Fruit fly (Drosophila melanogaster) whole organism, embryonic: ENCODE results near the gene Rh4.

Source experiments
- Ada2b ChIP-seq: fragments of 200-800 bp; sonication (Bioruptor generic); IDR thresholded peaks from 2 replicates; pipeline ENCODE4 v1.3.6; 2022; ENCODE audit warnings: missing biosample characterization, missing genetic modification characterization
- B-H2 ChIP-seq: fragments of 200-800 bp; sonication (Bioruptor generic); optimal IDR thresholded peaks from 2 replicates; lab custom pipeline; 2018; ENCODE audit warnings: missing biosample characterization, mild to moderate bottlenecking, missing genetic modification characterization
- CG10462 ChIP-seq: fragments of 200-800 bp; sonication (Bioruptor generic); optimal IDR thresholded peaks from 2 replicates; lab custom pipeline; 2016; ENCODE audit warnings: missing biosample characterization, missing genetic modification characterization
- CG11247 ChIP-seq: fragments of 200-800 bp; sonication (Bioruptor generic); IDR thresholded peaks from 2 replicates; pipeline ENCODE4 v1.3.6; 2022; ENCODE audit warnings: missing biosample characterization, missing genetic modification characterization
- CG11560 ChIP-seq: fragments of 200-800 bp; sonication (Bioruptor generic); IDR thresholded peaks from 3 replicates; pipeline ENCODE4 v1.3.6; 2022; ENCODE audit warnings: missing biosample characterization, missing genetic modification characterization
- CG11696 ChIP-seq: fragments of 200-800 bp; sonication (Bioruptor generic); IDR thresholded peaks from 2 replicates; pipeline ENCODE4 v1.3.6; 2022; ENCODE audit warnings: missing biosample characterization, missing genetic modification characterization
- CG12104 ChIP-seq: fragments of 200-800 bp; sonication (Bioruptor generic); optimal IDR thresholded peaks from 3 replicates; lab custom pipeline; 2016; ENCODE audit warnings: missing biosample characterization, missing genetic modification characterization
- CG12219 ChIP-seq: fragments of 200-800 bp; sonication (Bioruptor generic); optimal IDR thresholded peaks from 3 replicates; lab custom pipeline; 2018; ENCODE audit warnings: missing biosample characterization, mild to moderate bottlenecking, missing genetic modification characterization
- CG15073 ChIP-seq: fragments of 200-800 bp; sonication (Bioruptor generic); optimal IDR thresholded peaks from 2 replicates; lab custom pipeline; 2016; ENCODE audit warnings: missing biosample characterization, missing genetic modification characterization
- CG15696 ChIP-seq: fragments of 200-800 bp; sonication (Bioruptor generic); optimal IDR thresholded peaks from 2 replicates; lab custom pipeline; 2019; ENCODE audit warnings: missing biosample characterization, mild to moderate bottlenecking, missing genetic modification characterization, moderate library complexity
- CG16779 ChIP-seq: fragments of 200-800 bp; sonication (Bioruptor generic); IDR thresholded peaks from 2 replicates; pipeline ENCODE4 v1.3.6; 2022; ENCODE audit warnings: missing biosample characterization, missing genetic modification characterization
- CG17802 ChIP-seq: fragments of 200-800 bp; sonication (Bioruptor generic); optimal IDR thresholded peaks from 2 replicates; lab custom pipeline; 2018; ENCODE audit warnings: missing biosample characterization, mild to moderate bottlenecking, missing genetic modification characterization, moderate library complexity
- CG3065 ChIP-seq: fragments of 200-800 bp; sonication (Bioruptor generic); optimal IDR thresholded peaks from 2 replicates; lab custom pipeline; 2016; ENCODE audit warnings: missing biosample characterization, missing genetic modification characterization
- CG3838 ChIP-seq: fragments of 200-800 bp; sonication (Bioruptor generic); optimal IDR thresholded peaks from 3 replicates; lab custom pipeline; 2016; ENCODE audit warnings: missing biosample characterization, missing genetic modification characterization
- CG4328 ChIP-seq: fragments of 200-800 bp; sonication (Bioruptor generic); optimal IDR thresholded peaks from 3 replicates; lab custom pipeline; 2017; ENCODE audit warnings: missing biosample characterization, missing genetic modification reagents, missing genetic modification characterization
- CG4617 ChIP-seq: fragments of 200-800 bp; sonication (Bioruptor generic); optimal IDR thresholded peaks from 3 replicates; lab custom pipeline; 2016; ENCODE audit warnings: missing biosample characterization, missing genetic modification characterization, borderline replicate concordance
- CG5953 ChIP-seq: fragments of 200-800 bp; sonication (Bioruptor generic); IDR thresholded peaks from 2 replicates; pipeline ENCODE4 v1.3.6; 2022; ENCODE audit warnings: missing biosample characterization, missing genetic modification characterization
- CG6654 ChIP-seq: fragments of 200-800 bp; sonication (Bioruptor generic); optimal IDR thresholded peaks from 2 replicates; lab custom pipeline; 2017; ENCODE audit warnings: missing biosample characterization, mild to moderate bottlenecking, missing genetic modification characterization
- CG6765 ChIP-seq: fragments of 200-800 bp; sonication (Bioruptor generic); optimal IDR thresholded peaks from 3 replicates; lab custom pipeline; 2017; ENCODE audit warnings: missing biosample characterization, mild to moderate bottlenecking, missing genetic modification characterization
- CG6854 ChIP-seq: fragments of 200-800 bp; sonication (Bioruptor generic); optimal IDR thresholded peaks from 3 replicates; lab custom pipeline; 2017; ENCODE audit warnings: missing biosample characterization, mild to moderate bottlenecking, missing genetic modification characterization
- CG7271 ChIP-seq: fragments of 200-800 bp; sonication (Bioruptor generic); optimal IDR thresholded peaks from 2 replicates; lab custom pipeline; 2018; ENCODE audit warnings: missing biosample characterization, mild to moderate bottlenecking, missing genetic modification characterization, moderate library complexity
- CG7928 ChIP-seq: fragments of 200-800 bp; sonication (Bioruptor generic); optimal IDR thresholded peaks from 2 replicates; lab custom pipeline; 2017; ENCODE audit warnings: missing biosample characterization, mild to moderate bottlenecking, missing genetic modification characterization
- CG8089 ChIP-seq: fragments of 200-800 bp; sonication (Bioruptor generic); optimal IDR thresholded peaks from 3 replicates; lab custom pipeline; 2016; ENCODE audit warnings: missing biosample characterization, missing genetic modification characterization
- D ChIP-seq, 2 experiments: fragments of 200-800 bp in 1 of 2; fragments of >200 bp in 1 of 2; sonication (Bioruptor generic) in 1 of 2; optimal IDR thresholded peaks; 2 replicates in 1 of 2; 3 replicates in 1 of 2; lab custom pipeline; 2017; ENCODE audit warnings: mild to moderate bottlenecking in 1 of 2, missing biosample characterization in 1 of 2, missing genetic modification characterization in 1 of 2, missing genetic modification reagents in 1 of 2
- D19A ChIP-seq: fragments of 200-800 bp; optimal IDR thresholded peaks from 3 replicates; lab custom pipeline; 2019; ENCODE audit warnings: missing biosample characterization, mild to moderate bottlenecking, missing genetic modification characterization, moderate library complexity
- Dref ChIP-seq: fragments of 200-800 bp; sonication (Bioruptor generic); IDR thresholded peaks from 2 replicates; pipeline ENCODE4 v1.3.6; 2022; ENCODE audit warnings: missing biosample characterization, missing genetic modification characterization
- Eip74EF ChIP-seq, 2 experiments: fragments of 200-800 bp in 1 of 2; fragments of >200 bp in 1 of 2; sonication (Bioruptor generic) in 1 of 2; optimal IDR thresholded peaks; 2 replicates each; lab custom pipeline; 2017 to 2019; ENCODE audit warnings: missing biosample characterization in 2 of 2, missing genetic modification characterization in 2 of 2, mild to moderate bottlenecking in 1 of 2, moderate library complexity in 1 of 2
- Elba2 ChIP-seq: fragments of 200-800 bp; sonication (Bioruptor generic); optimal IDR thresholded peaks from 3 replicates; lab custom pipeline; 2016; ENCODE audit warnings: missing biosample characterization, missing genetic modification characterization
- Hr78 ChIP-seq, 2 experiments: fragments of 200-800 bp in 1 of 2; fragments of >200 bp in 1 of 2; sonication (Bioruptor generic) in 1 of 2; optimal IDR thresholded peaks; 2 replicates each; lab custom pipeline; 2017 to 2019; ENCODE audit warnings: missing biosample characterization in 2 of 2, missing genetic modification characterization in 2 of 2, mild to moderate bottlenecking in 1 of 2, moderate library complexity in 1 of 2
- NFAT ChIP-seq: fragments of 200-800 bp; sonication (Bioruptor generic); IDR thresholded peaks from 2 replicates; pipeline ENCODE4 v1.3.6; 2022; ENCODE audit warnings: missing biosample characterization, missing genetic modification characterization
- Optix ChIP-seq: fragments of 200-800 bp; sonication (Bioruptor generic); IDR thresholded peaks from 3 replicates; pipeline ENCODE4 v1.3.6; 2022; ENCODE audit warnings: missing biosample characterization, missing genetic modification characterization
- Rx ChIP-seq: fragments of 200-800 bp; sonication (Bioruptor generic); IDR thresholded peaks from 2 replicates; pipeline ENCODE4 v1.3.6; 2022; ENCODE audit warnings: missing biosample characterization, missing genetic modification characterization
- cad ChIP-seq: fragments of >200 bp; optimal IDR thresholded peaks from 2 replicates; lab custom pipeline; 2017; ENCODE audit warnings: missing biosample characterization, missing genetic modification characterization
- caup ChIP-seq: fragments of 200-800 bp; sonication (Bioruptor generic); optimal IDR thresholded peaks from 3 replicates; lab custom pipeline; 2017; ENCODE audit warnings: missing biosample characterization, mild to moderate bottlenecking, missing genetic modification characterization, moderate library complexity; ENCODE audit not compliant: severe bottlenecking
- chm ChIP-seq: fragments of 200-800 bp; sonication (Bioruptor generic); IDR thresholded peaks from 2 replicates; pipeline ENCODE4 v1.3.6; 2022; ENCODE audit warnings: missing biosample characterization, missing genetic modification characterization
- cwo ChIP-seq: fragments of 200-800 bp; sonication (Bioruptor generic); optimal IDR thresholded peaks from 3 replicates; lab custom pipeline; 2017; ENCODE audit warnings: missing biosample characterization, missing genetic modification characterization, mild to moderate bottlenecking, moderate library complexity, missing genetic modification reagents
- dati ChIP-seq: fragments of 200-800 bp; sonication (Bioruptor generic); IDR thresholded peaks from 2 replicates; pipeline ENCODE4 v1.3.6; 2022; ENCODE audit warnings: missing biosample characterization, missing genetic modification characterization
- dysf ChIP-seq: fragments of 200-800 bp; sonication (Bioruptor generic); IDR thresholded peaks from 3 replicates; pipeline ENCODE4 v1.3.6; 2022; ENCODE audit warnings: missing biosample characterization, missing genetic modification characterization
- ftz-f1 ChIP-seq: fragments of 200-800 bp; sonication (Bioruptor generic); optimal IDR thresholded peaks from 2 replicates; lab custom pipeline; 2016; ENCODE audit warnings: missing biosample characterization, missing genetic modification characterization
- gfzf ChIP-seq: fragments of 200-800 bp; sonication (Bioruptor generic); optimal IDR thresholded peaks from 2 replicates; lab custom pipeline; 2016; ENCODE audit warnings: missing biosample characterization, mild to moderate bottlenecking, missing genetic modification characterization, moderate library complexity
- gro ChIP-seq: fragments of 200-800 bp; sonication (Bioruptor generic); optimal IDR thresholded peaks from 2 replicates; lab custom pipeline; 2016; ENCODE audit warnings: missing biosample characterization, missing genetic modification characterization
- ken ChIP-seq: fragments of 200-800 bp; sonication (Bioruptor generic); IDR thresholded peaks from 3 replicates; pipeline ENCODE4 v1.3.6; 2022; ENCODE audit warnings: missing biosample characterization, missing genetic modification characterization
- kni ChIP-seq: fragments of 200-800 bp; sonication (Bioruptor generic); optimal IDR thresholded peaks from 3 replicates; lab custom pipeline; 2017; ENCODE audit warnings: mild to moderate bottlenecking, missing biosample characterization, missing genetic modification reagents, missing genetic modification characterization
- lab ChIP-seq: fragments of 200-800 bp; sonication (Bioruptor generic); optimal IDR thresholded peaks from 3 replicates; lab custom pipeline; 2017; ENCODE audit warnings: missing biosample characterization, missing genetic modification characterization, mild to moderate bottlenecking, moderate library complexity, missing genetic modification reagents
- pan ChIP-seq, 4 experiments: fragments of >200 bp in 3 of 4; fragments of 200-800 bp in 1 of 4; sonication (Bioruptor generic) in 1 of 4; optimal IDR thresholded peaks in 3 of 4; IDR thresholded peaks in 1 of 4; 2 replicates each; pipeline versions ENCODE4 v1.3.6 to Lab custom; 2017 to 2022; ENCODE audit warnings: missing biosample characterization in 2 of 4, missing genetic modification characterization in 2 of 4, mixed read lengths in 1 of 4
- ro ChIP-seq: fragments of 200-800 bp; sonication (Bioruptor generic); IDR thresholded peaks from 2 replicates; pipeline ENCODE4 v1.3.6; 2022; ENCODE audit warnings: missing biosample characterization, missing genetic modification characterization
- ttk ChIP-seq: fragments of 200-800 bp; sonication (Bioruptor generic); IDR thresholded peaks from 2 replicates; pipeline ENCODE4 v2.1.2; 2022; ENCODE audit warnings: missing biosample characterization, missing genetic modification characterization
- vvl ChIP-seq: fragments of 200-800 bp; sonication (Bioruptor generic); IDR thresholded peaks from 2 replicates; pipeline ENCODE4 v1.3.6; 2022; ENCODE audit warnings: missing biosample characterization, missing genetic modification characterization
- z ChIP-seq: fragments of 200-800 bp; sonication (Bioruptor generic); IDR thresholded peaks from 3 replicates; pipeline ENCODE4 v1.3.6; 2022; ENCODE audit warnings: missing biosample characterization, missing genetic modification characterization
- zfh2 ChIP-seq: fragments of 200-800 bp; sonication (Bioruptor generic); optimal IDR thresholded peaks from 2 replicates; lab custom pipeline; 2016; ENCODE audit warnings: missing biosample characterization, missing genetic modification characterization

Gene Rh4

DNA sequence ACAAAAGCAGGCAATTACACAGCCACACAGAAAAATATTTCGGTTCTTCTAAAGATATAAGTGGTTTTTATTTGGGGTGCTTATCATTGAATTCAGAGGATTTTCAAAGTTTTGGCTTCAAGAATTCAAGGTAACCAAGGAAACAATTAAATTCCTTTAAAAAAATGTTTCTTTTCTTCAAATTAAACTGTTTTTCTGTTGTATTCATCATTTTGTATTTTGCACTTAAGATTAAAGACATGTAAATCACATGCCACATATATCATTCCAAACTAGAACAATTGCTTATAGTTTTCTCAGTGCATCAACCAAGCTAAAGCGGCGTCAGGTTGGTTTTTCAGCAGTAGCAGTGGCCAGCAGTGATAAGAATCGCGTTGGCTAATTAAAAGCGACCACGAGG lies 21.8 kb downstream of the Rh4 start (continued):
- TF ChIP-seq D (optimal IDR thresholded peaks at IDR 0.05; lab: Kevin White, UChicago) (no peak), D (GFP tag; optimal IDR thresholded peaks at IDR 0.05; lab: Kevin White, UChicago) (no peak), pan (optimal IDR thresholded peaks at IDR 0.05; lab: Kevin White, UChicago) (no peak), pan (GFP tag; optimal IDR thresholded peaks at IDR 0.05 in 1 of 2, IDR thresholded peaks at IDR 0.05 in 1 of 2) (no peak), CG17802 (no peak), chm (GFP tag; lab: Robert Waterston, UW) (no peak), CG8089 (no peak), gro (GFP tag; lab: Kevin White, UChicago) (no peak), CG10462 (GFP tag; lab: Kevin White, UChicago) (no peak), caup (GFP tag; lab: Kevin White, UChicago) (no peak), CG15073 (GFP tag; lab: Kevin White, UChicago) (no peak), CG16779 (no peak; the same call in 1 of the 2 replicates), ftz-f1 (no peak), cwo (peak; percentile 37), Dref (GFP tag; lab: Robert Waterston, UW) (no peak), CG5953 (GFP tag; lab: Robert Waterston, UW) (no peak), Optix (GFP tag; lab: Robert Waterston, UW) (no peak), Ada2b (GFP tag; lab: Robert Waterston, UW) (0 out of 2 replicates have a peak, but pooled peaks have one; percentile 11), z (GFP tag; lab: Robert Waterston, UW) (no peak), zfh2 (GFP tag; lab: Kevin White, UChicago) (no peak), CG6854 (no peak), NFAT (GFP tag; lab: Robert Waterston, UW) (no peak), CG6765 (GFP tag; lab: Kevin White, UChicago) (peak; percentile 15), B-H2 (GFP tag; lab: Kevin White, UChicago) (no peak), CG4617 (GFP tag; lab: Kevin White, UChicago) (no peak), CG11696 (no peak), CG11247 (GFP tag; lab: Robert Waterston, UW) (no peak), CG12219 (GFP tag; lab: Kevin White, UChicago) (peak; percentile 33), Elba2 (GFP tag; lab: Kevin White, UChicago) (no peak), gfzf (GFP tag; lab: Kevin White, UChicago) (no peak), D19A (no peak), lab (GFP tag; lab: Kevin White, UChicago) (no peak), CG12104 (GFP tag; lab: Kevin White, UChicago) (no peak)

DNA sequence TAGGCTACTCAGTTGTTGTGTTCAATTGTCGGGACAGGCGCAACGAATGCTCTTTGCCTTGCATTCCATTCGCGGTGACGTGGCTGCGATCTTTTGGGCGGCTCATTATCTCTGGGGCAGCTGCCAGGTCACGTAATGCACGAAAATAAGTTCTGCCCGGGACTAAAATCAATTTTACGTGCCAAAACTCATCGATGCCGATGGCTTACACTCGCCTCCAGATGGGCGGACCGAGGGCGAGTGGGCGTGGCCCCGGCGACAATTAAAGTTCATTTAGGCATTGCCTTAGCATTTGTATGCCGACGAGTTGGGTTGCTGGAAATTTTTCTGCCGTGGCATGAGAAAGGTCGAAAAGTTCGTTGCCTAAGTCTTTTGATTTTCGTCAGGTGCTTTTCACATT lies 25.6 kb downstream of the Rh4 start:
- no peak for TF ChIP-seq CG15073 (GFP tag; lab: Kevin White, UChicago)
- TF ChIP-seq Elba2 (GFP tag; lab: Kevin White, UChicago), result no peak
- peak in 1 of 2 experiments; percentile 62 for TF ChIP-seq Hr78 (GFP tag; optimal IDR thresholded peaks at IDR 0.05; lab: Kevin White, UChicago)
- peak; percentile 35 for TF ChIP-seq kni (GFP tag; lab: Kevin White, UChicago)
- no peak for TF ChIP-seq dati (GFP tag; lab: Robert Waterston, UW)
- TF ChIP-seq CG3065, result no peak
- TF ChIP-seq ttk (GFP tag; lab: Robert Waterston, UW), result no peak
- TF ChIP-seq dysf (GFP tag; lab: Robert Waterston, UW), result 0 out of 3 replicates have a peak, but pooled peaks have one; percentile 8
- no peak for TF ChIP-seq CG7928 (GFP tag; lab: Kevin White, UChicago)
- TF ChIP-seq CG12219 (GFP tag; lab: Kevin White, UChicago), result no peak
- no peak for TF ChIP-seq CG11696
- TF ChIP-seq CG3838 (GFP tag; lab: Kevin White, UChicago), result no peak
- TF ChIP-seq CG7271 (tag; lab: Kevin White, UChicago), result no peak
- no peak for TF ChIP-seq Rx (GFP tag; lab: Robert Waterston, UW)
- no peak for TF ChIP-seq CG4328 (GFP tag; lab: Kevin White, UChicago)
- TF ChIP-seq CG11560 (tag; lab: Robert Waterston, UW), result 0 out of 3 replicates have a peak, but pooled peaks have one; percentile 32
- no peak for TF ChIP-seq ken (GFP tag; lab: Robert Waterston, UW)
- no peak for TF ChIP-seq Ada2b (GFP tag; lab: Robert Waterston, UW)
- TF ChIP-seq CG15696, result no peak
- TF ChIP-seq CG6654 (GFP tag; lab: Kevin White, UChicago), result no peak
- TF ChIP-seq cad (GFP tag; lab: Kevin White, UChicago), result no peak
- 0 out of 2 replicates have a peak, but pooled peaks have one; percentile 54 for TF ChIP-seq vvl (GFP tag; lab: Robert Waterston, UW)
- TF ChIP-seq Eip74EF (GFP tag; optimal IDR thresholded peaks at IDR 0.05; lab: Kevin White, UChicago), result peak in 1 of 2 experiments; percentile 17
- no peak for TF ChIP-seq ro (GFP tag; lab: Robert Waterston, UW)
